Fruit fly (Drosophila melanogaster): ENCODE data around the gene Hsp68.

Gene Hsp68

DNA sequence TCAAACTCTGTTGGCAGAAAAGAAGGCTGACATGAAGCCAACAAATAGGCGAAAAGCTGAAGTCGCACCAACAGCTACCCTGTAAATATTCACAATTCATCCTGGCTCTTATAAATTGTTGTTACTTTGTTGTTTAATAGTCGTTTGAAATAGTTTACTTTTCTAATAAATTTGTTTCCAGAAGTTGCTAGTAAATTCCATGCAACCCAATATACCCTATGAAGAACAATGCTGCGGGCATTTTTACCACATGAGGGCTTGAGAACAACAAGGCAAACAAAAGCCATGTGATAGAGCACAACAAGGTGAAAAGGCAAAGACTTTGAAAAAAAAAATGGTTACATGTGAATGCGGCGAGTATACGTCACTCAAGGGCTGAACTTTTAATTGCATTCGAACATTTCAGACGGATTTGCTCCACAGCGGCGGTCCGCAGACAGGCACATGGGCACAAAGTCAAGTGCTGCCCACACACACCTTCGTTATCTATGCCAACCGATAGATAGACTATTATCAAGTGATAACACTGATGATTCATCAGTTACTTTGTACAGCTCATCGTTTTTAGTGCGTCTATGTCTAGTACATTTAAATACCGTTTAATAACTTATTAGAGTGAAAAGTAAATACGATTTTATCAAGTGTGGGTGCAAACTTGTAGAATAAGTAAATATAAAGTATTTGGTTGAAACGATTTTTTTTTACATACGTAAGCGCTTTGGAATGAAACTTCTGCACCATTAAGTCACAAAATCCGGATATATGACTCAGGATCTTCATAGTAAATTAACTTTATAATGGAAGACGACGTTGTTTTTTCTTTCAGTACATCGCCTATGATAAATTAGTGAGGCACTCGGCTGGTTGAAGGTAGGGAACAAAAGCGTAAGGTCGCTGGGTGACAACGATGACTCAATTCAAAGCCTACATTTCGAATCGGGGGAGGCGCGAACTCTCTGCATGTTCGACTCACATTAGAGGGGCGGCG is 42.2 kb upstream of the Hsp68 start (continued):
- TF ChIP-seq Side (GFP tag; optimal IDR thresholded peaks at IDR 0.05) (peak; percentile 69), CG1529 (GFP tag; optimal IDR thresholded peaks at IDR 0.05) (peak; percentile 17), Hr78 (GFP tag; optimal IDR thresholded peaks at IDR 0.05) (peak in 1 of 2 experiments; percentile 73), CG6254 (GFP tag; optimal IDR thresholded peaks at IDR 0.05) (peak; percentile 68), Dref (GFP tag; IDR thresholded peaks at IDR 0.05) (no peak), MBD-R2 (GFP tag; IDR thresholded peaks at IDR 0.05) (peak; percentile 59; the same call in 1 of the 2 replicates), Drgx (GFP tag; IDR thresholded peaks at IDR 0.05) (peak; percentile 81), CG34224 (GFP tag; IDR thresholded peaks at IDR 0.05; ENCODE audit: partially characterized antibody) (no peak), dysf (GFP tag; IDR thresholded peaks at IDR 0.05) (peak; percentile 88), CG9932 (GFP tag; IDR thresholded peaks at IDR 0.05) (peak; percentile 79), ro (GFP tag; IDR thresholded peaks at IDR 0.05) (0 out of 2 replicates have a peak, but pooled peaks have one; percentile 18), CG9727 (GFP tag; optimal IDR thresholded peaks at IDR 0.05) (peak; percentile 76), Abd-B (GFP tag; optimal IDR thresholded peaks at IDR 0.05) (peak; percentile 80), E2f2 (GFP tag; IDR thresholded peaks at IDR 0.05) (peak; percentile 64), CG16815 (GFP tag; optimal IDR thresholded peaks at IDR 0.05) (peak; percentile 49), CG1233 (GFP tag; optimal IDR thresholded peaks at IDR 0.05) (peak; percentile 65), Dfd (GFP tag; optimal IDR thresholded peaks at IDR 0.05) (no peak), CG7987 (GFP tag; optimal IDR thresholded peaks at IDR 0.05) (no peak), sc (optimal IDR thresholded peaks at IDR 0.05) (no peak), sc (GFP tag; optimal IDR thresholded peaks at IDR 0.05) (peak; percentile 60), Lpt (GFP tag; optimal IDR thresholded peaks at IDR 0.05) (no peak), CG18476 (GFP tag; optimal IDR thresholded peaks at IDR 0.05) (peak; percentile 72), NK7.1 (GFP tag; optimal IDR thresholded peaks at IDR 0.05) (peak; percentile 69), CG12659 (GFP tag; optimal IDR thresholded peaks at IDR 0.05) (peak; percentile 74), CG7357 (GFP tag; IDR thresholded peaks at IDR 0.05) (peak; percentile 68; the same call in 2 of the 3 replicates), ken (GFP tag; IDR thresholded peaks at IDR 0.05) (peak; percentile 68; the same call in 2 of the 3 replicates), en (GFP tag; optimal IDR thresholded peaks at IDR 0.05) (peak; percentile 60), dmrt99B (tag; optimal IDR thresholded peaks at IDR 0.05) (peak; percentile 80), TFAM (GFP tag; optimal IDR thresholded peaks at IDR 0.05) (no peak), Xrp1 (GFP tag; IDR thresholded peaks at IDR 0.05) (peak; percentile 87), CG6175 (GFP tag; IDR thresholded peaks at IDR 0.05) (peak; percentile 58; the same call in 1 of the 3 replicates), sr (GFP tag; IDR thresholded peaks at IDR 0.05) (peak; percentile 40; the same call in 2 of the 3 replicates), CG3407 (GFP tag; optimal IDR thresholded peaks at IDR 0.05) (peak; percentile 16), Jarid2 (GFP tag; optimal IDR thresholded peaks at IDR 0.05) (no peak), zfh1 (GFP tag; IDR thresholded peaks at IDR 0.05) (peak; percentile 80), Hand (GFP tag; optimal IDR thresholded peaks at IDR 0.05) (peak; percentile 2), CG32532 (GFP tag; IDR thresholded peaks at IDR 0.05) (peak; percentile 88), MTF-1 (GFP tag; optimal IDR thresholded peaks at IDR 0.05; ENCODE audit: borderline replicate concordance) (peak; percentile 36), ci (GFP tag; IDR thresholded peaks at IDR 0.05) (peak; percentile 92), CoRest (tag; optimal IDR thresholded peaks at IDR 0.05) (peak; percentile 77), CG4730 (GFP tag; IDR thresholded peaks at IDR 0.05) (peak; percentile 73), mirr (GFP tag; optimal IDR thresholded peaks at IDR 0.05) (peak; percentile 26), Antp (GFP tag; optimal IDR thresholded peaks at IDR 0.05) (peak; percentile 78), Rfx (GFP tag; IDR thresholded peaks at IDR 0.05) (peak; percentile 89), CG18262 (tag; optimal IDR thresholded peaks at IDR 0.05) (peak; percentile 47), MESR4 (GFP tag; optimal IDR thresholded peaks at IDR 0.05) (peak; percentile 5), HLH54F (GFP tag; optimal IDR thresholded peaks at IDR 0.05) (peak; percentile 85), gce (GFP tag; IDR thresholded peaks at IDR 0.05) (peak; percentile 63; the same call in 2 of the 3 replicates)

Measured in whole organism, embryonic.